Worm (Caenorhabditis elegans): ENCODE data around the gene F53H1.3.
"Not testable (repeated sequence)": the region's sequence is repeated elsewhere in the genome, so short reads cannot be mapped to it uniquely, and the experiment has no call there.

ce11 chrIV:1343379-1343778 is 14.4 kb downstream of the F53H1.3 start, which contains the start of gene F58F6.5:
- TF ChIP-seq tbx-37 (GFP tag; conservative IDR thresholded peaks at IDR 0.05); flt-1 (GFP tag; IDR thresholded peaks at IDR 0.05); ceh-36 (tag; optimal IDR thresholded peaks at IDR 0.05); ama-1 (optimal IDR thresholded peaks at IDR 0.05); scrt-1 (GFP tag; IDR thresholded peaks at IDR 0.05); sea-1 (GFP tag; conservative IDR thresholded peaks at IDR 0.05); ets-7 (tag; optimal IDR thresholded peaks at IDR 0.05); hmg-4 (GFP tag; optimal IDR thresholded peaks at IDR 0.05); F13C5.2 (tag; optimal IDR thresholded peaks at IDR 0.05): not testable (repeated sequence)
